Worm (Caenorhabditis elegans): ENCODE results near the gene dib-1.

DNA sequence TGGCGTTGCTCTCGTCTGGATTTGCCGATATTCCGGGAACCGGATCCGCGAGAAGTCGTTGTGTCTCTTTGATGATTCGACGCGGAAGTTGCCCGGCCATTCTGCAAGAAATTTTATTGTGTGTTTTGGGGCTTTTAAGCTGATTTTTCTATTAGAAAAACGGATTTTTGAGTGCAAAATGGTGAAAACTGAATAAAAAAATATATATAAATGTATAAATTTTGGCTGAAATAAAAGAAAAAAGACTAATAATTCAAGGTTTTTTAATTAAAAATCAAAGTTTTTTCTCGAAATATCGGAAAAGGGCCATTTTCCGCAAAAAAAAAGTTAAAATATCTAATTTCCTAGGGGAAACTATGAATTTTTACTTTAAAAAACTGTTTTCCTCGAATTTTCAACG is 34.9 kb downstream of the dib-1 start, which contains the start of gene ubc-13:
- no peak for TF ChIP-seq ztf-23 (GFP tag; IDR thresholded peaks at IDR 0.05)
- TF ChIP-seq ref-1 (GFP tag; conservative IDR thresholded peaks at IDR 0.05), result no peak
- TF ChIP-seq T22C8.4 (GFP tag; IDR thresholded peaks at IDR 0.05), result no peak
- TF ChIP-seq cog-1 (tag; optimal IDR thresholded peaks at IDR 0.05), result no peak
- no peak for TF ChIP-seq klf-2 (GFP tag; conservative IDR thresholded peaks at IDR 0.05)

Measured in whole organism, midembryonic.